Worm (Caenorhabditis elegans): ENCODE measurements around the gene adah-1.

The adah-1 gene

DNA sequence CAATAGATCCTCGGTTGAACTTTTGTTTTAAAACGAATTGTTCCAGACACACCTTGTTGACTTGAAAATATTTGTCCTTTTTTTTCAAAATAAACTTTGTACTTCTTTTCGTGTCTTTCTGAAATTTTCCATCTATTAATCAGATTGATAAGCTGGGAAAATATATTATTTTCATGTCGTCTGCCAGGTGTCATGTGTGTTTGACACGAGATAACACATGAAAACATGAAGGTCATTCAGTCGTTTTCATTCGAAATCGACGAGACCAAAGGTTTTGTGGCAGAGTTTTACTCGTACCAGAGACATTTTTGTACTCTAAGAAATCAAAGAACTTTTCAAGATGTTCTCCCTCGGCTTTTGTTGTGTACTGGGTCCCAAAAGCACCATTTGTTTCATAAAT, 3.4 kb upstream of the adah-1 start:
- peak in 1 of 2 experiments; percentile 41 for TF ChIP-seq lsy-2 (tag; optimal IDR thresholded peaks at IDR 0.05)
- TF ChIP-seq nhr-48 (tag; optimal IDR thresholded peaks at IDR 0.05): peak; percentile 50
- TF ChIP-seq ztf-7 (tag; optimal IDR thresholded peaks at IDR 0.05): no peak
- TF ChIP-seq mdl-1 (tag; optimal IDR thresholded peaks at IDR 0.05): peak in 1 of 2 experiments; percentile 71
- TF ChIP-seq hlh-30 (tag; optimal IDR thresholded peaks at IDR 0.05; ENCODE audit: insufficient read depth): peak; percentile 92
- peak; percentile 27 for TF ChIP-seq mxl-3 (GFP tag; optimal IDR thresholded peaks at IDR 0.05)
- TF ChIP-seq lin-13 (GFP tag; optimal IDR thresholded peaks at IDR 0.05): no peak
- TF ChIP-seq nhr-28 (tag; optimal IDR thresholded peaks at IDR 0.05): peak; percentile 81
- TF ChIP-seq zip-11 (GFP tag; IDR thresholded peaks at IDR 0.05): no peak
- peak; percentile 4 for TF ChIP-seq nhr-102 (tag; optimal IDR thresholded peaks at IDR 0.05)
- TF ChIP-seq hlh-11 (tag; optimal IDR thresholded peaks at IDR 0.05): peak; percentile 70
- TF ChIP-seq mep-1 (tag; optimal IDR thresholded peaks at IDR 0.05): peak; percentile 44
- peak in 1 of 2 experiments; percentile 18 for TF ChIP-seq unc-62 (GFP tag; optimal IDR thresholded peaks at IDR 0.05 in 1 of 2)
- TF ChIP-seq unc-62 (tag; optimal IDR thresholded peaks at IDR 0.05): no peak
- TF ChIP-seq ZK546.5 (tag; optimal IDR thresholded peaks at IDR 0.05): no peak
- peak; percentile 63 for TF ChIP-seq php-3 (GFP tag; IDR thresholded peaks at IDR 0.05)
- peak in 1 of 2 experiments; percentile 5 for TF ChIP-seq daf-16 (GFP tag; optimal IDR thresholded peaks at IDR 0.05)
- peak; percentile 98 for TF ChIP-seq daf-16 (tag; optimal IDR thresholded peaks at IDR 0.05)
- peak; percentile 91 for TF ChIP-seq dmd-6 (GFP tag; IDR thresholded peaks at IDR 0.05)
- TF ChIP-seq dve-1 (tag; optimal IDR thresholded peaks at IDR 0.05; ENCODE audit: insufficient read depth): peak; percentile 79
- peak; percentile 65 for TF ChIP-seq nhr-77 (tag; optimal IDR thresholded peaks at IDR 0.05)

DNA sequence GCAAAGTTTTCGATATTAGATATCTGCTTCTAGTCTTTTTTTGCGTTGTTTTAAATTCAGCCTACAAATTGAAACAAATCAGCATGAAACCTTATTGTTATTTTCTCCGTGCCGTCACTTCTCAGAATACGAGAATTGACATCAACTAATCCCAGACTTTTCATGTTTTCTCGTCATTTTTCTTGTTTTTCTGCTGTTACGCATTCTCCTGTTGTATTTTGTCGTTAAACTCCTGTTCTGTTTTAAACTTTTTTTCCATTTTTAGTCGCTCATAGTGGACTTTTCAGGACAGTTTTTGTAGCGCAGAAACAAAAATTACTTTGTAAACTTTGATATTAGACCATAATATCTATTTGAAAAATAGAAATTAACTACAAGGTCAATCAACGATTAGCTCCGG, 1.8 kb upstream of the adah-1 start:
- TF ChIP-seq unc-62 (GFP tag; optimal IDR thresholded peaks at IDR 0.05 in 1 of 2) (peak in 1 of 2 experiments; percentile 61), unc-62 (tag; optimal IDR thresholded peaks at IDR 0.05) (no peak), ctbp-1 (GFP tag; IDR thresholded peaks at IDR 0.05) (no peak)

DNA sequence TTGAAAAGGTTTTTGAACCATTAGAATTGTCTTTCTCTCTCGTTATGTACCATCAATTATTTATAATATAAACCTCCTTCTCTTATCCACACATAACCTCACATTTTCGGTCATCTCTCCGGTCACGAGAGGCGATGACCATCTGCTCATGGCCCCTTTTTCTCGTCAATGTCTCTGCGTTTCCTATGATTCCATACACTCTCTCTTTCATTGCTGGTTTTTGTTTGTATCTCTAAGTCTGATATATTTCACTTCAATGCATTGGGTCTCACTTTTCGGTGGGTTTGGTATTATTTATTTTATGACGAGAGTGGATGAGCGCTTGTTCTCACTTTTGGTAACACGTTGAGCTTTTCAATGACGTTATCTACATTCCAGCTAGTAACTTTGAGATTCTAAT, 1.0 kb upstream of the adah-1 start:
- TF ChIP-seq Y105C5A.15 (GFP tag; IDR thresholded peaks at IDR 0.05) (no peak), tra-1 (GFP tag; IDR thresholded peaks at IDR 0.05) (peak; percentile 42; the same call in 1 of the 2 replicates), hlh-11 (tag; optimal IDR thresholded peaks at IDR 0.05) (peak; percentile 79), ZK337.2 (GFP tag; IDR thresholded peaks at IDR 0.05) (no peak), mdt-29 (GFP tag; IDR thresholded peaks at IDR 0.05) (no peak), nhr-48 (tag; optimal IDR thresholded peaks at IDR 0.05) (no peak), rbr-2 (tag; optimal IDR thresholded peaks at IDR 0.05) (peak; percentile 34), ZK546.5 (tag; optimal IDR thresholded peaks at IDR 0.05) (no peak), daf-12 (tag; optimal IDR thresholded peaks at IDR 0.05) (no peak), lsy-2 (tag; optimal IDR thresholded peaks at IDR 0.05) (peak in 1 of 2 experiments; percentile 78), F44E2.7 (GFP tag; IDR thresholded peaks at IDR 0.05) (no peak), mes-2 (tag; optimal IDR thresholded peaks at IDR 0.05; ENCODE audit: poor library complexity, severe bottlenecking) (peak; percentile 60), hmg-1.1 (GFP tag; IDR thresholded peaks at IDR 0.05) (peak; percentile 57; the same call in 1 of the 2 replicates), nhr-6 (tag; optimal IDR thresholded peaks at IDR 0.05) (peak; percentile 76), daf-16 (GFP tag; optimal IDR thresholded peaks at IDR 0.05) (no peak), daf-16 (tag; optimal IDR thresholded peaks at IDR 0.05) (peak; percentile 10), mdl-1 (tag; optimal IDR thresholded peaks at IDR 0.05) (peak; percentile 13 to 74), dmd-6 (GFP tag; IDR thresholded peaks at IDR 0.05) (peak; percentile 19; the same call in 1 of the 2 replicates), ztf-7 (tag; optimal IDR thresholded peaks at IDR 0.05) (peak; percentile 17), nhr-77 (tag; optimal IDR thresholded peaks at IDR 0.05) (no peak), mxl-2 (GFP tag; conservative IDR thresholded peaks at IDR 0.05) (no peak), jun-1 (tag; optimal IDR thresholded peaks at IDR 0.05) (no peak), aly-2 (tag; optimal IDR thresholded peaks at IDR 0.05) (no peak), hlh-30 (tag; optimal IDR thresholded peaks at IDR 0.05; ENCODE audit: insufficient read depth) (peak; percentile 98), mxl-3 (GFP tag; optimal IDR thresholded peaks at IDR 0.05) (peak; percentile 14), zip-11 (GFP tag; IDR thresholded peaks at IDR 0.05) (no peak), dve-1 (tag; optimal IDR thresholded peaks at IDR 0.05; ENCODE audit: insufficient read depth) (peak; percentile 50), nhr-10 (tag; optimal IDR thresholded peaks at IDR 0.05) (no peak), pha-4 (GFP tag; IDR thresholded peaks at IDR 0.05) (no peak), pha-4 (tag; optimal IDR thresholded peaks at IDR 0.05) (peak; percentile 8), mep-1 (tag; optimal IDR thresholded peaks at IDR 0.05) (peak; percentile 71), nhr-28 (tag; optimal IDR thresholded peaks at IDR 0.05) (peak; percentile 45), nhr-11 (tag; optimal IDR thresholded peaks at IDR 0.05) (peak; percentile 39), snpc-4 (tag; optimal IDR thresholded peaks at IDR 0.05) (no peak), duxl-1 (tag; optimal IDR thresholded peaks at IDR 0.05; ENCODE audit: poor library complexity) (peak; percentile 44), madf-9 (GFP tag; conservative IDR thresholded peaks at IDR 0.05) (no peak), ceh-28 (tag; optimal IDR thresholded peaks at IDR 0.05) (no peak), T26A8.4 (GFP tag; IDR thresholded peaks at IDR 0.05) (no peak), D1046.2 (GFP tag; IDR thresholded peaks at IDR 0.05) (no peak)
